Worm (Caenorhabditis elegans): ENCODE measurements around the gene pat-2.

Gene pat-2

DNA sequence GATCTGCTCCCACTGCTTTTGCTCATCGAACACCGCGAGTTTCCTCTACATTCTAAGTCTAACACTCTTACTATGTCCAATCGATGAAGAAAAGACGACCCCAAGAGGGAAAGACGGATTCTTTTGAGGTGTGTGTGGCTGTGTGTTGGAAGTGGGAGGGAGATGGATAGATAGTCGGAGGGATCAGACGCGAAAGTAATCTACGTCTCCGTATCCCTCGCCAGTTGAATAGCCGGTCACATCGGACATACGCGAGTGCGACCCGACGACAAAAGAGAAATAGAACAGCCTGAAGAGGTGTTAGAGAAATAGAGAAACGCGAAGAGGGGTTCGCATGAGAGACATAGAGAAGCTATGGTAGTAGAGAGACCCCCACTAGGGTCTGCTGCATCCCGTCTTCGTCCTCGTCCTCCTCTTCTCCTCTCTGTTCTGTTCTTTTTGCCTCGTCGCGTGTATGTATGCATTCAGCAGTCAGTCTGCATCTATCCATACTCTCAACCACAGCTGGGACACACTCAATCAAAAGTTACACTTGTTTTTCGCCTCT is 23.0 kb upstream of the pat-2 start (continued):
- TF ChIP-seq mes-2 (tag; optimal IDR thresholded peaks at IDR 0.05; ENCODE audit: poor library complexity, severe bottlenecking) = peak; percentile 69
- TF ChIP-seq unc-130 (GFP tag; optimal IDR thresholded peaks at IDR 0.05) = no peak
- peak; percentile 94 for TF ChIP-seq lin-13 (GFP tag; optimal IDR thresholded peaks at IDR 0.05)
- TF ChIP-seq ctbp-1 (GFP tag; IDR thresholded peaks at IDR 0.05) = peak; percentile 97
- peak in 1 of 2 experiments; percentile 40 for TF ChIP-seq ZK546.5 (tag; optimal IDR thresholded peaks at IDR 0.05)
- TF ChIP-seq ceh-28 (tag; optimal IDR thresholded peaks at IDR 0.05) = peak; percentile 72
- TF ChIP-seq vab-7 (GFP tag; IDR thresholded peaks at IDR 0.05) = no peak
- TF ChIP-seq zfp-3 (GFP tag; conservative IDR thresholded peaks at IDR 0.05) = 0 out of 2 replicates have a peak, but pooled peaks have one; percentile 14
- TF ChIP-seq R02D3.7 (tag; optimal IDR thresholded peaks at IDR 0.05) = no peak
- TF ChIP-seq pha-4 (GFP tag; IDR thresholded peaks at IDR 0.05) = peak; percentile 90
- no peak for TF ChIP-seq pha-4 (tag; optimal IDR thresholded peaks at IDR 0.05)
- TF ChIP-seq attf-4 (tag; optimal IDR thresholded peaks at IDR 0.05) = peak; percentile 13
- TF ChIP-seq dmd-8 (GFP tag; IDR thresholded peaks at IDR 0.05) = no peak
- peak; percentile 98 for TF ChIP-seq aha-1 (tag)
- TF ChIP-seq fkh-10 (GFP tag; optimal IDR thresholded peaks at IDR 0.05) = peak; percentile 96
- peak; percentile 88 for TF ChIP-seq arid-1 (GFP tag; conservative IDR thresholded peaks at IDR 0.05)
- peak; percentile 82; the same call in 1 of the 2 replicates for TF ChIP-seq lin-1 (GFP tag; IDR thresholded peaks at IDR 0.05)
- TF ChIP-seq saeg-2 (GFP tag; IDR thresholded peaks at IDR 0.05) = peak; percentile 91
- peak; percentile 93 for TF ChIP-seq F37D6.2 (tag; optimal IDR thresholded peaks at IDR 0.05)
- TF ChIP-seq F44E2.7 (GFP tag; IDR thresholded peaks at IDR 0.05) = no peak
- peak; percentile 96 for TF ChIP-seq nhr-48 (tag; optimal IDR thresholded peaks at IDR 0.05)
- no peak for TF ChIP-seq lir-3 (tag; optimal IDR thresholded peaks at IDR 0.05)
- TF ChIP-seq skn-1 (tag; optimal IDR thresholded peaks at IDR 0.05) = peak; percentile 14
- TF ChIP-seq mdl-1 (tag; optimal IDR thresholded peaks at IDR 0.05) = peak; percentile 89 to 97
- TF ChIP-seq lin-38 (GFP tag; IDR thresholded peaks at IDR 0.05) = peak; percentile 70
- no peak for TF ChIP-seq lim-7 (GFP tag; IDR thresholded peaks at IDR 0.05)
- peak; percentile 87 for TF ChIP-seq nhr-77 (tag; optimal IDR thresholded peaks at IDR 0.05)
- peak; percentile 91 for TF ChIP-seq tra-1 (GFP tag; IDR thresholded peaks at IDR 0.05)
- peak; percentile 99 for TF ChIP-seq hlh-11 (tag; optimal IDR thresholded peaks at IDR 0.05)
- peak; percentile 58 for TF ChIP-seq nhr-237 (tag; optimal IDR thresholded peaks at IDR 0.05)
- TF ChIP-seq nhr-42 (GFP tag; IDR thresholded peaks at IDR 0.05) = 0 out of 2 replicates have a peak, but pooled peaks have one; percentile 52
- TF ChIP-seq lsy-2 (tag; optimal IDR thresholded peaks at IDR 0.05) = peak; percentile 91 to 93
- no peak for TF ChIP-seq ceh-82 (tag; optimal IDR thresholded peaks at IDR 0.05)
- TF ChIP-seq zfp-2 (tag; optimal IDR thresholded peaks at IDR 0.05) = no peak
- TF ChIP-seq lin-29 (GFP tag; IDR thresholded peaks at IDR 0.05) = peak; percentile 78
- peak; percentile 95 for TF ChIP-seq nhr-25 (tag; optimal IDR thresholded peaks at IDR 0.05; ENCODE audit: borderline replicate concordance, insufficient read depth)
- peak; percentile 64 for TF ChIP-seq madf-9 (GFP tag; conservative IDR thresholded peaks at IDR 0.05)
- TF ChIP-seq Y48G9A.11 (GFP tag; IDR thresholded peaks at IDR 0.05) = no peak; the same call in 1 of the 2 replicates
- TF ChIP-seq Y5F2A.4 (GFP tag; optimal IDR thresholded peaks at IDR 0.05) = peak; percentile 59
- TF ChIP-seq dpl-1 (GFP tag; optimal IDR thresholded peaks at IDR 0.05) = peak; percentile 68
- peak; percentile 75 to 88 for TF ChIP-seq hif-1 (tag; optimal IDR thresholded peaks at IDR 0.05)
- peak; percentile 64 for TF ChIP-seq duxl-1 (tag; optimal IDR thresholded peaks at IDR 0.05; ENCODE audit: poor library complexity)
- TF ChIP-seq spr-3 (GFP tag; optimal IDR thresholded peaks at IDR 0.05) = no peak
- peak; percentile 93 for TF ChIP-seq dmd-6 (GFP tag; IDR thresholded peaks at IDR 0.05)
- peak; percentile 69 for TF ChIP-seq ces-1 (GFP tag; optimal IDR thresholded peaks at IDR 0.05)
- peak; percentile 27 to 83 for TF ChIP-seq daf-16 (GFP tag; optimal IDR thresholded peaks at IDR 0.05)
- TF ChIP-seq daf-16 (tag; optimal IDR thresholded peaks at IDR 0.05) = peak; percentile 60
- TF ChIP-seq hlh-30 (tag; optimal IDR thresholded peaks at IDR 0.05; ENCODE audit: insufficient read depth) = peak; percentile 95
- TF ChIP-seq php-3 (GFP tag; IDR thresholded peaks at IDR 0.05) = peak; percentile 46; the same call in 1 of the 2 replicates
- 0 out of 2 replicates have a peak, but pooled peaks have one; percentile 9 for TF ChIP-seq dmd-9 (GFP tag; IDR thresholded peaks at IDR 0.05)

Data from whole organism, L4 larva.